Worm (Caenorhabditis elegans): ENCODE results near the gene F59B10.6.

F59B10.6 gene

DNA sequence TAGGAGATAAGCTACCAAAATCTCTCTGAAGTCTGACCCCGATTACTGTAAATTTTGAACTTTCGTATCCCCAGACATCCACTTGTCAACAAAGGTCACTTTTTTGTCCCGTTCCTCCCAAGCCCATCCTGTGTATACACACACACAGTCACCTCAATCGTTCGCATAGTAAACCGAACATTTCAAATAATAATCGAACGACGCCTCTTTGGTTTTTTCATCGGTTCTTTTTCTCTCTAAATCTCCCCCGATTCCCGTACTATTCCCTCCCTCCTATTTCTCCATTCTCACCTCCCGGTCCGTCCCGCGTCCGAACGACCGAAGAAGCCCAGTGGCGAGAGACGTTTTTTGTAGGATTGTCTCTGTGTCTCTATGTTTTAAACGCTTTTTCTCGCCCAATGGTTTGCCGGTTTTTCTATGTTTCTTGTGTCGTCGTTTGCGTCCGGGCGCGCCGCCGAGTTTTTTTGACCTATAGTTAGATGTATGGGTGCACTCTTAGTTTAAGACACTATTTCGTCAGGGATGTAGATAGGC is 5.0 kb upstream of the F59B10.6 start:
- TF ChIP-seq zfh-2 (GFP tag; conservative IDR thresholded peaks at IDR 0.05) (peak; percentile 89), cebp-1 (GFP tag; IDR thresholded peaks at IDR 0.05) (no peak), cebp-1 (tag; optimal IDR thresholded peaks at IDR 0.05) (peak; percentile 2), F22D6.2 (tag; optimal IDR thresholded peaks at IDR 0.05) (no peak), efl-1 (GFP tag; optimal IDR thresholded peaks at IDR 0.05) (peak; percentile 26), pha-4 (tag; optimal IDR thresholded peaks at IDR 0.05) (no peak), bed-2 (GFP tag; IDR thresholded peaks at IDR 0.05) (no peak), hsf-1 (GFP tag; IDR thresholded peaks at IDR 0.05) (no peak), Y56A3A.18 (GFP tag; IDR thresholded peaks at IDR 0.05) (no peak), dox-1 (GFP tag; IDR thresholded peaks at IDR 0.05) (0 out of 2 replicates have a peak, but pooled peaks have one; percentile 42), hlh-26 (GFP tag; conservative IDR thresholded peaks at IDR 0.05) (no peak), ceh-100 (GFP tag; IDR thresholded peaks at IDR 0.05) (no peak), nhr-27 (tag; optimal IDR thresholded peaks at IDR 0.05) (no peak), attf-5 (GFP tag; optimal IDR thresholded peaks at IDR 0.05) (peak; percentile 2), attf-6 (GFP tag; IDR thresholded peaks at IDR 0.05) (no peak), lin-26 (GFP tag; IDR thresholded peaks at IDR 0.05) (0 out of 2 replicates have a peak, but pooled peaks have one; percentile 33), nhr-120 (GFP tag; IDR thresholded peaks at IDR 0.05) (no peak), hmg-1.2 (GFP tag; IDR thresholded peaks at IDR 0.05) (peak; percentile 43; the same call in 1 of the 2 replicates), sea-2 (GFP tag; IDR thresholded peaks at IDR 0.05) (no peak), nhr-80 (tag; optimal IDR thresholded peaks at IDR 0.05) (peak; percentile 23), cebp-2 (GFP tag; IDR thresholded peaks at IDR 0.05) (no peak), unc-130 (GFP tag; optimal IDR thresholded peaks at IDR 0.05) (no peak), him-1 (tag; optimal IDR thresholded peaks at IDR 0.05) (no peak), pbrm-1 (GFP tag; IDR thresholded peaks at IDR 0.05) (no peak), rec-8 (tag; optimal IDR thresholded peaks at IDR 0.05) (no peak), C06A6.2 (GFP tag; conservative IDR thresholded peaks at IDR 0.05) (no peak), hrde-1 (tag; optimal IDR thresholded peaks at IDR 0.05; ENCODE audit: borderline replicate concordance) (no peak)

DNA sequence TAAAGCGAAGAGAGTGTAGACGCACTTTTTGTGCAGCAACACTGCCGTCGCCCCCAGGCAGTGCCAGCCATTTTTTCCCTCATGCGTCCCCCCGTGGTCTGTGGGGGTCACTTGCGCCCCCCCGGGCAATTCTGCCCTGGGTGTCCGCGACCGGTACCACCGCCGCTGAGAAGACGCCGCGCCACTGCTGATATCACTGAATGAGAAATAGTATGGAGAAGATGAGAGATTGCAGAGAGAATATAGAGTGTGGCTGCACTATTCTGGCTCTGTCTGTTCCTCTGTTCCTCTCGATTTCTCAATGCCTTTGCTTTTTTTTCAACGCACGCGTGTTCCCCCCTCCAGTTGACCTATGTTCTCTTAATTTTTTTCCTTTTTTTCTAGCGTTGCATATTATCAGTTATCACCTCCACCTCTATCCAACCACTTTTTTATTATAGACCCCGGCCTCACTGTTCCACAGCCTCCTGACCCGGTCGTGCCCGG is 3.4 kb upstream of the F59B10.6 start, which contains the start of gene mab-10:
Gene mab-10 (plus strand): TSS at position 436 of the 486 bp plus-strand sequence.
- TF ChIP-seq ceh-79 (tag; optimal IDR thresholded peaks at IDR 0.05) (no peak), egrh-3 (GFP tag; IDR thresholded peaks at IDR 0.05) (peak; percentile 92), aptf-3 (GFP tag; IDR thresholded peaks at IDR 0.05) (no peak), snpc-3.4 (tag; optimal IDR thresholded peaks at IDR 0.05) (no peak), ama-1 (optimal IDR thresholded peaks at IDR 0.05) (no peak), ama-1 (GFP tag; optimal IDR thresholded peaks at IDR 0.05) (no peak), ztf-3 (GFP tag; optimal IDR thresholded peaks at IDR 0.05) (no peak), sptf-2 (GFP tag; optimal IDR thresholded peaks at IDR 0.05) (no peak), tlf-1 (GFP tag; optimal IDR thresholded peaks at IDR 0.05) (no peak), bed-1 (GFP tag; IDR thresholded peaks at IDR 0.05) (no peak), F22D6.2 (tag; optimal IDR thresholded peaks at IDR 0.05) (no peak), cebp-2 (GFP tag; IDR thresholded peaks at IDR 0.05) (no peak), Y67H2A.10 (GFP tag; conservative IDR thresholded peaks at IDR 0.05) (no peak), lir-1 (GFP tag; conservative IDR thresholded peaks at IDR 0.05) (no peak), ZK185.1 (tag; optimal IDR thresholded peaks at IDR 0.05; ENCODE audit: poor library complexity, severe bottlenecking) (no peak), ceh-91 (GFP tag; IDR thresholded peaks at IDR 0.05) (no peak), B0261.1 (tag; optimal IDR thresholded peaks at IDR 0.05) (no peak), ceh-100 (GFP tag; IDR thresholded peaks at IDR 0.05) (0 out of 2 replicates have a peak, but pooled peaks have one; percentile 35), F52B5.7 (tag; optimal IDR thresholded peaks at IDR 0.05) (peak; percentile 30), F39B2.1 (GFP tag; IDR thresholded peaks at IDR 0.05) (no peak), nfya-1 (tag; optimal IDR thresholded peaks at IDR 0.05; ENCODE audit: borderline replicate concordance, insufficient read depth) (no peak), madf-10 (tag; optimal IDR thresholded peaks at IDR 0.05) (no peak), bed-2 (GFP tag; IDR thresholded peaks at IDR 0.05) (no peak), ztf-6 (GFP tag; IDR thresholded peaks at IDR 0.05) (no peak), ccch-3 (GFP tag; optimal IDR thresholded peaks at IDR 0.05) (no peak), lin-54 (GFP tag; optimal IDR thresholded peaks at IDR 0.05) (no peak)

All from whole organism, young adult.